Fruit fly (Drosophila melanogaster) whole organism, embryonic: ENCODE results near the gene Surf1.
A peak's percentile ranks its signal among the peaks of the same experiment; 100 is the strongest.

Source experiments
- B-H1 ChIP-seq: fragments of 200-800 bp; sonication (Bioruptor generic); IDR thresholded peaks from 3 replicates; pipeline ENCODE4 v1.3.6; 2022; ENCODE audit warnings: missing biosample characterization, missing genetic modification characterization
- Blimp-1 ChIP-seq: fragments of 200-800 bp; sonication (Bioruptor generic); optimal IDR thresholded peaks from 3 replicates; lab custom pipeline; 2018; ENCODE audit warnings: missing biosample characterization, missing genetic modification characterization, mild to moderate bottlenecking, moderate library complexity, missing genetic modification reagents
- C15 ChIP-seq: fragments of 200-800 bp; sonication (Bioruptor generic); IDR thresholded peaks from 3 replicates; pipeline ENCODE4 v1.3.6; 2022; ENCODE audit warnings: missing biosample characterization, missing genetic modification characterization
- CG10366 ChIP-seq: fragments of 200-800 bp; sonication (Bioruptor generic); IDR thresholded peaks from 2 replicates; pipeline ENCODE4 v1.3.6; 2022; ENCODE audit warnings: missing biosample characterization, missing genetic modification characterization
- CG10543 ChIP-seq: fragments of 200-800 bp; sonication (Bioruptor generic); optimal IDR thresholded peaks from 3 replicates; lab custom pipeline; 2017; ENCODE audit warnings: missing biosample characterization, mild to moderate bottlenecking, missing genetic modification characterization, moderate library complexity
- CG11093 ChIP-seq: fragments of 200-800 bp; sonication (Bioruptor generic); IDR thresholded peaks from 3 replicates; pipeline ENCODE4 v1.3.6; 2022; ENCODE audit warnings: missing biosample characterization, missing genetic modification characterization
- CG11456 ChIP-seq: fragments of 200-800 bp; sonication (Bioruptor generic); IDR thresholded peaks from 3 replicates; pipeline ENCODE4 v1.3.6; 2022; ENCODE audit warnings: missing biosample characterization, missing genetic modification characterization
- CG11560 ChIP-seq: fragments of 200-800 bp; sonication (Bioruptor generic); IDR thresholded peaks from 3 replicates; pipeline ENCODE4 v1.3.6; 2022; ENCODE audit warnings: missing biosample characterization, missing genetic modification characterization
- CG12299 ChIP-seq: fragments of 200-800 bp; sonication (Bioruptor generic); optimal IDR thresholded peaks from 2 replicates; lab custom pipeline; 2018; ENCODE audit warnings: missing biosample characterization, mild to moderate bottlenecking, missing genetic modification characterization
- CG13424 ChIP-seq: fragments of 200-800 bp; sonication (Bioruptor generic); optimal IDR thresholded peaks from 2 replicates; lab custom pipeline; 2019; ENCODE audit warnings: missing biosample characterization, mild to moderate bottlenecking, missing genetic modification characterization, moderate library complexity
- CG14050 ChIP-seq: fragments of 200-800 bp; sonication (Bioruptor generic); IDR thresholded peaks from 3 replicates; pipeline ENCODE4 v1.3.6; 2022; ENCODE audit warnings: missing biosample characterization, missing genetic modification characterization
- CG17912 ChIP-seq: fragments of 200-800 bp; sonication (Bioruptor generic); optimal IDR thresholded peaks from 2 replicates; lab custom pipeline; 2018; ENCODE audit warnings: missing biosample characterization, mild to moderate bottlenecking, missing genetic modification characterization
- CG2116 ChIP-seq: fragments of 200-800 bp; sonication (Bioruptor generic); optimal IDR thresholded peaks from 3 replicates; lab custom pipeline; 2018; ENCODE audit warnings: missing biosample characterization, mild to moderate bottlenecking, missing genetic modification characterization
- CG2889 ChIP-seq: fragments of 200-800 bp; sonication (Bioruptor generic); IDR thresholded peaks from 3 replicates; pipeline ENCODE4 v1.3.6; 2022; ENCODE audit warnings: missing biosample characterization, missing genetic modification characterization
- CG33213 ChIP-seq: fragments of 200-800 bp; sonication (Bioruptor generic); optimal IDR thresholded peaks from 3 replicates; lab custom pipeline; 2016; ENCODE audit warnings: missing biosample characterization, missing genetic modification characterization
- CG42726 ChIP-seq: fragments of 200-800 bp; sonication (Bioruptor generic); IDR thresholded peaks from 2 replicates; pipeline ENCODE4 v1.3.6; 2022; ENCODE audit warnings: missing biosample characterization, missing genetic modification characterization; ENCODE audit not compliant: partially characterized antibody
- CG4282 ChIP-seq: fragments of 200-800 bp; sonication (Bioruptor generic); optimal IDR thresholded peaks from 2 replicates; lab custom pipeline; 2016; ENCODE audit warnings: missing biosample characterization, missing genetic modification characterization
- CG5953 ChIP-seq: fragments of 200-800 bp; sonication (Bioruptor generic); IDR thresholded peaks from 2 replicates; pipeline ENCODE4 v1.3.6; 2022; ENCODE audit warnings: missing biosample characterization, missing genetic modification characterization
- CG6654 ChIP-seq: fragments of 200-800 bp; sonication (Bioruptor generic); optimal IDR thresholded peaks from 2 replicates; lab custom pipeline; 2017; ENCODE audit warnings: missing biosample characterization, mild to moderate bottlenecking, missing genetic modification characterization
- CG6689 ChIP-seq: fragments of 200-800 bp; sonication (Bioruptor generic); IDR thresholded peaks from 2 replicates; pipeline ENCODE4 v1.3.6; 2022; ENCODE audit warnings: missing biosample characterization, missing genetic modification characterization
- CG8388 ChIP-seq: fragments of 200-800 bp; sonication (Bioruptor generic); optimal IDR thresholded peaks from 2 replicates; lab custom pipeline; 2019; ENCODE audit warnings: missing biosample characterization, mild to moderate bottlenecking, missing genetic modification characterization, moderate library complexity
- CG8765 ChIP-seq: fragments of 200-800 bp; sonication (Bioruptor generic); IDR thresholded peaks from 2 replicates; pipeline ENCODE4 v1.3.6; 2022; ENCODE audit warnings: missing biosample characterization, missing genetic modification characterization
- CG9797 ChIP-seq: fragments of 200-800 bp; sonication (Bioruptor generic); optimal IDR thresholded peaks from 3 replicates; lab custom pipeline; 2018; ENCODE audit warnings: missing biosample characterization, mild to moderate bottlenecking, missing genetic modification characterization
- CG9817 ChIP-seq: fragments of 200-800 bp; sonication (Bioruptor generic); optimal IDR thresholded peaks from 2 replicates; lab custom pipeline; 2018; ENCODE audit warnings: missing biosample characterization, mild to moderate bottlenecking, missing genetic modification characterization, moderate library complexity
- CG9876 ChIP-seq: fragments of 200-800 bp; sonication (Bioruptor generic); optimal IDR thresholded peaks from 2 replicates; lab custom pipeline; 2016; ENCODE audit warnings: missing biosample characterization, missing genetic modification characterization
- Doc2 ChIP-seq: fragments of 200-800 bp; sonication (Bioruptor generic); IDR thresholded peaks from 2 replicates; pipeline ENCODE4 v1.3.6; 2022; ENCODE audit warnings: missing biosample characterization, missing genetic modification characterization
- Doc3 ChIP-seq: fragments of 200-800 bp; sonication (Bioruptor generic); IDR thresholded peaks from 3 replicates; pipeline ENCODE4 v1.3.6; 2022; ENCODE audit warnings: missing biosample characterization, missing genetic modification characterization; ENCODE audit not compliant: partially characterized antibody
- ERR ChIP-seq: fragments of 200-800 bp; sonication (Bioruptor generic); optimal IDR thresholded peaks from 2 replicates; lab custom pipeline; 2016; ENCODE audit warnings: missing biosample characterization, missing genetic modification characterization
- H2.0 ChIP-seq: fragments of 200-800 bp; sonication (Bioruptor generic); IDR thresholded peaks from 2 replicates; pipeline ENCODE4 v1.3.6; 2022; ENCODE audit warnings: missing biosample characterization, missing genetic modification characterization
- Hr51 ChIP-seq, 2 experiments: fragments of 200-800 bp; sonication (Bioruptor generic); optimal IDR thresholded peaks; 2 replicates in 1 of 2; 3 replicates in 1 of 2; lab custom pipeline; 2016 to 2018; ENCODE audit warnings: missing biosample characterization in 2 of 2, missing genetic modification characterization in 2 of 2, mild to moderate bottlenecking in 1 of 2, moderate library complexity in 1 of 2
- Xrp1 ChIP-seq: fragments of 200-800 bp; sonication (Bioruptor generic); IDR thresholded peaks from 2 replicates; pipeline ENCODE4 v1.3.6; 2022; ENCODE audit warnings: missing biosample characterization, missing genetic modification characterization
- YL-1 ChIP-seq: fragments of 200-800 bp; sonication (Bioruptor generic); optimal IDR thresholded peaks from 3 replicates; lab custom pipeline; 2017; ENCODE audit warnings: missing biosample characterization, mild to moderate bottlenecking, missing genetic modification characterization
- abd-A ChIP-seq: fragments of 200-800 bp; sonication (Bioruptor generic); optimal IDR thresholded peaks from 3 replicates; lab custom pipeline; 2019; ENCODE audit warnings: missing biosample characterization, mild to moderate bottlenecking, missing genetic modification characterization, moderate library complexity
- bsh ChIP-seq, 2 experiments: fragments of 200-800 bp; sonication (Bioruptor generic); optimal IDR thresholded peaks; 2 replicates each; lab custom pipeline; 2017 to 2018; ENCODE audit warnings: mild to moderate bottlenecking in 2 of 2, missing biosample characterization in 2 of 2, missing genetic modification characterization in 2 of 2, moderate library complexity in 1 of 2
- emc ChIP-seq: fragments of 200-800 bp; sonication (Bioruptor generic); optimal IDR thresholded peaks from 2 replicates; lab custom pipeline; 2016; ENCODE audit warnings: missing biosample characterization, missing genetic modification characterization
- eyg ChIP-seq: fragments of 200-800 bp; sonication (Bioruptor generic); optimal IDR thresholded peaks from 3 replicates; lab custom pipeline; 2016; ENCODE audit warnings: missing biosample characterization, missing genetic modification characterization
- fd3F ChIP-seq: fragments of 200-800 bp; sonication (Bioruptor generic); optimal IDR thresholded peaks from 2 replicates; lab custom pipeline; 2018; ENCODE audit warnings: missing biosample characterization, mild to moderate bottlenecking, missing genetic modification characterization, moderate library complexity
- fd64A ChIP-seq: fragments of 200-800 bp; sonication (Bioruptor generic); optimal IDR thresholded peaks from 3 replicates; lab custom pipeline; 2018; ENCODE audit warnings: missing biosample characterization, mild to moderate bottlenecking, missing genetic modification characterization
- kay ChIP-seq: fragments of 200-800 bp; sonication (Bioruptor generic); optimal IDR thresholded peaks from 2 replicates; lab custom pipeline; 2016; ENCODE audit warnings: missing biosample characterization, missing genetic modification characterization
- lmd ChIP-seq: fragments of 200-800 bp; sonication (Bioruptor generic); IDR thresholded peaks from 2 replicates; pipeline ENCODE4 v1.3.6; 2022; ENCODE audit warnings: missing biosample characterization, missing genetic modification characterization
- nmo ChIP-seq: fragments of 200-800 bp; sonication (Bioruptor generic); optimal IDR thresholded peaks from 2 replicates; lab custom pipeline; 2018; ENCODE audit warnings: missing biosample characterization, mild to moderate bottlenecking, missing genetic modification characterization, moderate library complexity
- odd ChIP-seq: fragments of 200-800 bp; sonication (Bioruptor generic); optimal IDR thresholded peaks from 2 replicates; lab custom pipeline; 2017; ENCODE audit warnings: missing biosample characterization, mild to moderate bottlenecking, missing genetic modification characterization
- pfk ChIP-seq: fragments of 200-800 bp; sonication (Bioruptor generic); optimal IDR thresholded peaks from 2 replicates; lab custom pipeline; 2018; ENCODE audit warnings: missing biosample characterization, mild to moderate bottlenecking, missing genetic modification characterization, moderate library complexity
- ro ChIP-seq: fragments of 200-800 bp; sonication (Bioruptor generic); IDR thresholded peaks from 2 replicates; pipeline ENCODE4 v1.3.6; 2022; ENCODE audit warnings: missing biosample characterization, missing genetic modification characterization
- sima ChIP-seq: fragments of 200-800 bp; sonication (Bioruptor generic); optimal IDR thresholded peaks from 2 replicates; lab custom pipeline; 2016; ENCODE audit warnings: missing biosample characterization, missing genetic modification characterization
- so ChIP-seq: fragments of 200-800 bp; sonication (Bioruptor generic); IDR thresholded peaks from 3 replicates; pipeline ENCODE4 v1.3.6; 2022; ENCODE audit warnings: missing biosample characterization, missing genetic modification characterization
- tll ChIP-seq, 2 experiments: fragments of 200-800 bp in 1 of 2; fragments of >200 bp in 1 of 2; sonication (Bioruptor generic) in 1 of 2; optimal IDR thresholded peaks; 2 replicates each; lab custom pipeline; 2017 to 2019; ENCODE audit warnings: missing biosample characterization in 2 of 2, missing genetic modification characterization in 2 of 2, mild to moderate bottlenecking in 1 of 2, moderate library complexity in 1 of 2
- toy ChIP-seq: fragments of 200-800 bp; sonication (Bioruptor generic); IDR thresholded peaks from 2 replicates; pipeline ENCODE4 v1.3.6; 2022; ENCODE audit warnings: missing biosample characterization, missing genetic modification characterization
- usp ChIP-seq: fragments of >200 bp; optimal IDR thresholded peaks from 2 replicates; lab custom pipeline; 2017; ENCODE audit warnings: missing biosample characterization, missing genetic modification characterization
- vnd ChIP-seq: fragments of 200-800 bp; sonication (Bioruptor generic); IDR thresholded peaks from 3 replicates; pipeline ENCODE4 v1.3.6; 2022; ENCODE audit warnings: missing biosample characterization, missing genetic modification characterization; ENCODE audit not compliant: partially characterized antibody
- wor ChIP-seq: fragments of 200-800 bp; sonication (Bioruptor generic); IDR thresholded peaks from 2 replicates; pipeline ENCODE4 v1.3.6; 2022; ENCODE audit warnings: missing biosample characterization, missing genetic modification characterization

Surf1 gene

dm6 chr3L:6977391-6977790 lies 19.2 kb downstream of the Surf1 start (continued):
- TF ChIP-seq CG9876 (GFP tag; lab: Kevin White, UChicago) (no peak), CG14050 (GFP tag; lab: Robert Waterston, UW) (peak; percentile 40; the same call in 1 of the 3 replicates), CG2116 (GFP tag; lab: Kevin White, UChicago) (no peak), CG6654 (GFP tag; lab: Kevin White, UChicago) (no peak), CG8388 (GFP tag; lab: Kevin White, UChicago) (peak; percentile 65), CG2889 (GFP tag; lab: Robert Waterston, UW) (no peak), CG11093 (GFP tag; lab: Robert Waterston, UW) (peak; percentile 33; the same call in 1 of the 3 replicates), CG8765 (no peak), CG11456 (peak; percentile 45; the same call in 1 of the 3 replicates), fd3F (GFP tag; lab: Kevin White, UChicago) (peak; percentile 9), Hr51 (GFP tag; optimal IDR thresholded peaks at IDR 0.05; lab: Kevin White, UChicago) (peak in 1 of 2 experiments; percentile 76), toy (GFP tag; lab: Robert Waterston, UW) (no peak), Doc2 (no peak), bsh (GFP tag; optimal IDR thresholded peaks at IDR 0.05; lab: Kevin White, UChicago) (peak in 1 of 2 experiments; percentile 74), CG9797 (GFP tag; lab: Kevin White, UChicago) (no peak), sima (GFP tag; lab: Kevin White, UChicago) (no peak), lmd (peak; percentile 58), CG6689 (GFP tag; lab: Robert Waterston, UW) (peak; percentile 71), ERR (no peak), vnd (no peak), CG10366 (GFP tag; lab: Robert Waterston, UW) (peak; percentile 64), CG17912 (GFP tag; lab: Kevin White, UChicago) (no peak), CG13424 (tag; lab: Kevin White, UChicago) (peak; percentile 50), CG33213 (no peak), ro (GFP tag; lab: Robert Waterston, UW) (no peak), wor (GFP tag; lab: Robert Waterston, UW) (peak; percentile 44), kay (GFP tag; lab: Kevin White, UChicago) (no peak), usp (no peak), tll (GFP tag; optimal IDR thresholded peaks at IDR 0.05; lab: Kevin White, UChicago) (no peak), CG4282 (no peak), emc (GFP tag; lab: Kevin White, UChicago) (no peak), C15 (GFP tag; lab: Robert Waterston, UW) (0 out of 3 replicates have a peak, but pooled peaks have one; percentile 33), Blimp-1 (GFP tag; lab: Kevin White, UChicago) (peak; percentile 72), CG10543 (GFP tag; lab: Kevin White, UChicago) (no peak), H2.0 (GFP tag; lab: Robert Waterston, UW) (no peak), nmo (GFP tag; lab: Kevin White, UChicago) (peak; percentile 65), B-H1 (GFP tag; lab: Robert Waterston, UW) (peak; percentile 52), Xrp1 (GFP tag; lab: Robert Waterston, UW) (peak; percentile 63), pfk (GFP tag; lab: Kevin White, UChicago) (no peak), abd-A (tag; lab: Kevin White, UChicago) (no peak), fd64A (GFP tag; lab: Kevin White, UChicago) (no peak), CG12299 (no peak), CG5953 (GFP tag; lab: Robert Waterston, UW) (peak; percentile 45), CG11560 (tag; lab: Robert Waterston, UW) (no peak), Doc3 (no peak), odd (GFP tag; lab: Kevin White, UChicago) (peak; percentile 20), so (GFP tag; lab: Robert Waterston, UW) (peak; percentile 74; the same call in 2 of the 3 replicates), YL-1 (GFP tag; lab: Kevin White, UChicago) (no peak), CG9817 (tag; lab: Kevin White, UChicago) (no peak), eyg (no peak), CG42726 (GFP tag; lab: Robert Waterston, UW) (no peak)
